Worm (Caenorhabditis elegans) whole organism, L4 larva: ENCODE measurements around the gene flad-1.

Experiments used
- F37D6.2 ChIP-seq: sonication (generic microtip); optimal IDR thresholded peaks from 2 replicates; lab custom pipeline; 2016; ENCODE audit warnings: mild to moderate bottlenecking, missing genetic modification characterization, missing compliant biosample characterization
- T20F7.1 ChIP-seq: fragments of 200-800 bp; sonication (Bioruptor generic); optimal IDR thresholded peaks from 2 replicates; lab custom pipeline; 2018; ENCODE audit warnings: mild to moderate bottlenecking, missing genetic modification characterization, missing compliant biosample characterization
- T26A8.4 ChIP-seq: fragments of 200-800 bp; sonication (Bioruptor generic); IDR thresholded peaks from 2 replicates; pipeline ENCODE4 v1.3.6; 2022; ENCODE audit warnings: missing genetic modification characterization, missing compliant biosample characterization
- Y75B8A.6 ChIP-seq: fragments of 200-800 bp; sonication (Bioruptor generic); IDR thresholded peaks from 2 replicates; pipeline ENCODE4 v1.3.6; 2022; ENCODE audit warnings: missing genetic modification reagents, missing genetic modification characterization, missing compliant biosample characterization
- ZK546.5 ChIP-seq, 2 experiments: sonication (generic microtip); optimal IDR thresholded peaks; 2 replicates each; lab custom pipeline; 2017; ENCODE audit warnings: missing biosample characterization in 2 of 2, missing genetic modification characterization in 2 of 2
- aha-1 ChIP-seq: fragments of 150-350 bp; peaks from one replicate; lab custom pipeline; 2014; ENCODE audit warnings: missing biosample characterization, missing genetic modification characterization
- arid-1 ChIP-seq: fragments of 200-800 bp; sonication (Bioruptor generic); conservative IDR thresholded peaks from 2 replicates; pipeline ENCODE4 v1.3.6; 2022; ENCODE audit warnings: missing genetic modification reagents, missing genetic modification characterization, missing compliant biosample characterization
- attf-4 ChIP-seq: sonication (generic microtip); optimal IDR thresholded peaks from 3 replicates; lab custom pipeline; 2017; ENCODE audit warnings: missing biosample characterization, missing genetic modification characterization
- ceh-20 ChIP-seq: fragments of 200-800 bp; sonication (Bioruptor generic); IDR thresholded peaks from 2 replicates; pipeline ENCODE4 v1.3.6; 2022; ENCODE audit warnings: missing genetic modification reagents, missing genetic modification characterization, missing compliant biosample characterization
- ceh-44 ChIP-seq: fragments of 200-800 bp; sonication (Bioruptor generic); IDR thresholded peaks from 2 replicates; pipeline ENCODE4 v1.3.6; 2022; ENCODE audit warnings: missing genetic modification reagents, missing genetic modification characterization, missing compliant biosample characterization
- ctbp-1 ChIP-seq: fragments of 200-800 bp; sonication (Bioruptor generic); IDR thresholded peaks from 2 replicates; pipeline ENCODE4 v1.3.6; 2022; ENCODE audit warnings: missing genetic modification reagents, missing genetic modification characterization, missing compliant biosample characterization
- daf-16 ChIP-seq, 3 experiments: sonication (generic microtip); optimal IDR thresholded peaks; 2 replicates each; lab custom pipeline; 2016 to 2017; ENCODE audit warnings: missing genetic modification characterization in 3 of 3, missing genetic modification reagents in 3 of 3, mild to moderate bottlenecking in 2 of 3, missing compliant biosample characterization in 2 of 3, missing biosample characterization in 1 of 3, moderate library complexity in 1 of 3
- dmd-6 ChIP-seq: fragments of 200-800 bp; sonication (Bioruptor generic); IDR thresholded peaks from 2 replicates; pipeline ENCODE4 v1.3.6; 2022; ENCODE audit warnings: missing genetic modification reagents, missing genetic modification characterization, missing compliant biosample characterization
- dpl-1 ChIP-seq: fragments of 150-350 bp; optimal IDR thresholded peaks from 2 replicates; lab custom pipeline; 2014; ENCODE audit warnings: missing biosample characterization, missing genetic modification reagents, missing genetic modification characterization
- duxl-1 ChIP-seq: sonication (generic microtip); optimal IDR thresholded peaks from 2 replicates; lab custom pipeline; 2016; ENCODE audit warnings: mild to moderate bottlenecking, missing genetic modification characterization, moderate library complexity, missing compliant biosample characterization; ENCODE audit not compliant: poor library complexity
- dve-1 ChIP-seq: sonication (generic microtip); optimal IDR thresholded peaks from 2 replicates; lab custom pipeline; 2017; ENCODE audit warnings: antibody characterized with exemption, mild to moderate bottlenecking, missing genetic modification characterization, missing compliant biosample characterization; ENCODE audit not compliant: insufficient read depth
- hlh-11 ChIP-seq: fragments of 200-800 bp; sonication (Bioruptor generic); optimal IDR thresholded peaks from 2 replicates; lab custom pipeline; 2018; ENCODE audit warnings: mild to moderate bottlenecking, missing genetic modification characterization, missing compliant biosample characterization
- hmg-1.1 ChIP-seq: fragments of 200-800 bp; sonication (Bioruptor generic); IDR thresholded peaks from 2 replicates; pipeline ENCODE4 v1.3.6; 2022; ENCODE audit warnings: missing genetic modification reagents, missing genetic modification characterization, missing compliant biosample characterization
- lim-7 ChIP-seq: fragments of 200-800 bp; sonication (Bioruptor generic); IDR thresholded peaks from 2 replicates; pipeline ENCODE4 v1.3.6; 2022; ENCODE audit warnings: missing genetic modification characterization, missing compliant biosample characterization
- lin-1 ChIP-seq: fragments of 200-800 bp; sonication (Bioruptor generic); IDR thresholded peaks from 2 replicates; pipeline ENCODE4 v1.3.6; 2022; ENCODE audit warnings: missing genetic modification reagents, missing genetic modification characterization, missing compliant biosample characterization
- lin-13 ChIP-seq: fragments of 150-350 bp; optimal IDR thresholded peaks from 2 replicates; lab custom pipeline; 2014; ENCODE audit warnings: missing biosample characterization, missing genetic modification reagents, missing genetic modification characterization
- lin-15B ChIP-seq: fragments of 150-350 bp; sonication (generic microtip); optimal IDR thresholded peaks from 3 replicates; lab custom pipeline; 2014; ENCODE audit warnings: missing biosample characterization, missing genetic modification characterization
- lin-29 ChIP-seq: fragments of 200-800 bp; sonication (Bioruptor generic); IDR thresholded peaks from 2 replicates; pipeline ENCODE4 v1.3.6; 2022; ENCODE audit warnings: missing genetic modification reagents, missing genetic modification characterization, missing compliant biosample characterization
- lsy-2 ChIP-seq, 2 experiments: fragments of 150-350 bp in 1 of 2; sonication (generic microtip) in 1 of 2; optimal IDR thresholded peaks; 2 replicates each; lab custom pipeline; 2014 to 2017; ENCODE audit warnings: missing biosample characterization in 2 of 2, missing genetic modification characterization in 2 of 2
- madf-5 ChIP-seq, 2 experiments: fragments of 200-800 bp; sonication (Bioruptor generic); IDR thresholded peaks; 2 replicates each; pipeline ENCODE4 v1.3.6; 2022; ENCODE audit warnings: missing compliant biosample characterization in 2 of 2, missing genetic modification characterization in 2 of 2
- mdl-1 ChIP-seq, 2 experiments: fragments of 150-350 bp in 1 of 2; sonication (generic microtip) in 1 of 2; optimal IDR thresholded peaks; 2 replicates each; lab custom pipeline; 2014 to 2017; ENCODE audit warnings: missing biosample characterization in 2 of 2, missing genetic modification characterization in 2 of 2
- mep-1 ChIP-seq: fragments of 150-350 bp; sonication (generic microtip); optimal IDR thresholded peaks from 3 replicates; lab custom pipeline; 2014; ENCODE audit warnings: missing biosample characterization, missing genetic modification characterization
- mes-2 ChIP-seq: sonication (generic microtip); optimal IDR thresholded peaks from 2 replicates; lab custom pipeline; 2016; ENCODE audit warnings: missing genotype, mild to moderate bottlenecking, missing genetic modification characterization, missing compliant biosample characterization; ENCODE audit not compliant: poor library complexity, severe bottlenecking
- mxl-3 ChIP-seq: fragments of 200-800 bp; sonication (Bioruptor generic); optimal IDR thresholded peaks from 2 replicates; lab custom pipeline; 2018; ENCODE audit warnings: mild to moderate bottlenecking, missing genetic modification characterization, missing compliant biosample characterization
- nhr-10 ChIP-seq: fragments of 150-350 bp; optimal IDR thresholded peaks from 2 replicates; lab custom pipeline; 2014; ENCODE audit warnings: missing biosample characterization, missing genetic modification characterization
- nhr-102 ChIP-seq: sonication (generic microtip); optimal IDR thresholded peaks from 2 replicates; lab custom pipeline; 2016; ENCODE audit warnings: mild to moderate bottlenecking, missing genetic modification characterization, moderate library complexity, missing compliant biosample characterization
- nhr-11 ChIP-seq: fragments of 150-350 bp; optimal IDR thresholded peaks from 2 replicates; lab custom pipeline; 2014; ENCODE audit warnings: missing biosample characterization, missing genetic modification characterization
- nhr-25 ChIP-seq: sonication (generic microtip); optimal IDR thresholded peaks from 2 replicates; lab custom pipeline; 2017; ENCODE audit warnings: missing genetic modification characterization, mild to moderate bottlenecking, missing compliant biosample characterization, antibody characterized with exemption, moderate library complexity, borderline replicate concordance; ENCODE audit not compliant: insufficient read depth
- nhr-28 ChIP-seq: fragments of 150-350 bp; optimal IDR thresholded peaks from 2 replicates; lab custom pipeline; 2014; ENCODE audit warnings: missing biosample characterization, missing genetic modification characterization
- nhr-41 ChIP-seq: fragments of 200-800 bp; sonication (Bioruptor generic); IDR thresholded peaks from 2 replicates; pipeline ENCODE4 v1.3.6; 2022; ENCODE audit warnings: missing genetic modification reagents, missing genetic modification characterization, missing compliant biosample characterization
- nhr-6 ChIP-seq: fragments of 150-350 bp; optimal IDR thresholded peaks from 2 replicates; lab custom pipeline; 2014; ENCODE audit warnings: missing biosample characterization, missing genetic modification characterization
- nhr-77 ChIP-seq: fragments of 150-350 bp; optimal IDR thresholded peaks from 2 replicates; lab custom pipeline; 2014; ENCODE audit warnings: missing biosample characterization, missing genetic modification characterization
- pha-4 ChIP-seq, 2 experiments: fragments of 150-350 bp in 1 of 2; fragments of 200-800 bp in 1 of 2; sonication (Bioruptor generic) in 1 of 2; IDR thresholded peaks in 1 of 2; optimal IDR thresholded peaks in 1 of 2; 2 replicates each; pipeline versions ENCODE4 v1.3.6 to Lab custom; 2014 to 2022; ENCODE audit warnings: missing genetic modification characterization in 2 of 2, missing genetic modification reagents in 2 of 2, missing biosample characterization in 1 of 2, missing compliant biosample characterization in 1 of 2
- php-3 ChIP-seq: fragments of 200-800 bp; sonication (Bioruptor generic); IDR thresholded peaks from 2 replicates; pipeline ENCODE4 v1.3.6; 2022; ENCODE audit warnings: missing genetic modification reagents, missing genetic modification characterization, missing compliant biosample characterization
- pqm-1 ChIP-seq: sonication (generic microtip); optimal IDR thresholded peaks from 2 replicates; lab custom pipeline; 2017; ENCODE audit warnings: missing biosample characterization, missing genetic modification characterization
- rbr-2 ChIP-seq: sonication (generic microtip); optimal IDR thresholded peaks from 2 replicates; lab custom pipeline; 2016; ENCODE audit warnings: missing genotype, missing genetic modification characterization, missing compliant biosample characterization
- set-16 ChIP-seq: fragments of 200-800 bp; sonication (Bioruptor generic); IDR thresholded peaks from 2 replicates; pipeline ENCODE4 v1.3.6; 2022; ENCODE audit warnings: missing genetic modification reagents, missing genetic modification characterization, missing compliant biosample characterization
- spr-1 ChIP-seq: sonication (generic microtip); optimal IDR thresholded peaks from 2 replicates; lab custom pipeline; 2016; ENCODE audit warnings: mild to moderate bottlenecking, missing genetic modification characterization, missing compliant biosample characterization
- tra-1 ChIP-seq: fragments of 200-800 bp; sonication (Bioruptor generic); IDR thresholded peaks from 2 replicates; pipeline ENCODE4 v1.3.6; 2022; ENCODE audit warnings: missing genetic modification reagents, missing genetic modification characterization, missing compliant biosample characterization
- unc-62 ChIP-seq, 3 experiments: fragments of 150-350 bp in 1 of 3; sonication (generic microtip); optimal IDR thresholded peaks in 2 of 3; peaks in 1 of 3; 1 replicate in 1 of 3; 2 replicates in 2 of 3; lab custom pipeline; 2014 to 2017; ENCODE audit warnings: missing biosample characterization in 3 of 3, missing genetic modification characterization in 3 of 3, missing genetic modification reagents in 3 of 3, missing genotype in 1 of 3
- vab-7 ChIP-seq: fragments of 200-800 bp; sonication (Bioruptor generic); IDR thresholded peaks from 2 replicates; pipeline ENCODE4 v1.3.6; 2022; ENCODE audit warnings: missing genetic modification reagents, missing genetic modification characterization, missing compliant biosample characterization
- zag-1 ChIP-seq: fragments of 150-350 bp; optimal IDR thresholded peaks from 2 replicates; lab custom pipeline; 2014; ENCODE audit warnings: missing biosample characterization, missing genetic modification characterization
- ztf-7 ChIP-seq: fragments of 150-350 bp; optimal IDR thresholded peaks from 2 replicates; lab custom pipeline; 2014; ENCODE audit warnings: missing biosample characterization, missing genetic modification characterization

flad-1 gene

ce11 chrII:9974967-9975366 is 31.0 kb downstream of the flad-1 start, which contains the start of gene aakg-5:
TSS of gene aakg-5 (minus strand) at chrII:9975125.
- TF ChIP-seq tra-1 (GFP tag; lab: Robert Waterston, UW) = peak; percentile 51; the same call in 1 of the 2 replicates
- TF ChIP-seq nhr-10 (tag; lab: Kevin White, UChicago) = peak; percentile 34
- TF ChIP-seq arid-1 = 0 out of 2 replicates have a peak, but pooled peaks have one; percentile 24
- TF ChIP-seq unc-62 (GFP tag; optimal IDR thresholded peaks at IDR 0.05 in 1 of 2; lab: Kevin White, UChicago) = peak in 1 of 2 experiments; percentile 93
- no peak for TF ChIP-seq unc-62 (tag; optimal IDR thresholded peaks at IDR 0.05; lab: Kevin White, UChicago)
- peak; percentile 77 for TF ChIP-seq mes-2
- TF ChIP-seq attf-4 (tag; lab: Kevin White, UChicago) = no peak
- TF ChIP-seq lim-7 (GFP tag; lab: Robert Waterston, UW) = no peak
- TF ChIP-seq lsy-2 (tag; optimal IDR thresholded peaks at IDR 0.05; lab: Kevin White, UChicago) = peak; percentile 25 to 82
- no peak for TF ChIP-seq ztf-7 (tag; lab: Kevin White, UChicago)
- TF ChIP-seq mep-1 = peak; percentile 73
- no peak for TF ChIP-seq lin-29 (GFP tag; lab: Robert Waterston, UW)
- TF ChIP-seq hlh-11 (tag; lab: Kevin White, UChicago) = peak; percentile 95
- TF ChIP-seq nhr-6 = peak; percentile 80
- no peak for TF ChIP-seq set-16 (GFP tag; lab: Robert Waterston, UW)
- peak; percentile 91 for TF ChIP-seq dmd-6 (GFP tag; lab: Robert Waterston, UW)
- 0 out of 2 replicates have a peak, but pooled peaks have one; percentile 28 for TF ChIP-seq nhr-41 (GFP tag; lab: Robert Waterston, UW)
- peak; percentile 84 for TF ChIP-seq php-3
- peak; percentile 32 for TF ChIP-seq pqm-1
- no peak for TF ChIP-seq lin-15B (tag; lab: Kevin White, UChicago)
- no peak for TF ChIP-seq lin-13 (GFP tag; lab: Kevin White, UChicago)
- TF ChIP-seq nhr-102 (tag; lab: Kevin White, UChicago) = no peak
- 0 out of 4 replicates have a peak, but pooled peaks of 1 of the 2 experiments have one; percentile 9 for TF ChIP-seq madf-5 (GFP tag; IDR thresholded peaks at IDR 0.05; lab: Robert Waterston, UW)
- TF ChIP-seq aha-1 (tag; lab: Kevin White, UChicago) = peak; percentile 99
- TF ChIP-seq mxl-3 (GFP tag; lab: Kevin White, UChicago) = peak; percentile 55
- TF ChIP-seq nhr-77 (tag; lab: Kevin White, UChicago) = peak; percentile 29
- peak; percentile 5 to 79 for TF ChIP-seq mdl-1 (tag; optimal IDR thresholded peaks at IDR 0.05; lab: Kevin White, UChicago)
- peak; percentile 70 for TF ChIP-seq rbr-2 (tag; lab: Kevin White, UChicago)
- TF ChIP-seq lin-1 = peak; percentile 71
- TF ChIP-seq daf-16 (GFP tag; optimal IDR thresholded peaks at IDR 0.05; lab: Kevin White, UChicago) = peak; percentile 22 to 63
- peak; percentile 87 for TF ChIP-seq daf-16 (tag; optimal IDR thresholded peaks at IDR 0.05; lab: Kevin White, UChicago)
- peak; percentile 93 for TF ChIP-seq dve-1
- TF ChIP-seq ctbp-1 (GFP tag; lab: Robert Waterston, UW) = peak; percentile 63
- no peak for TF ChIP-seq ceh-44 (GFP tag; lab: Robert Waterston, UW)
- peak; percentile 76 for TF ChIP-seq pha-4 (GFP tag; IDR thresholded peaks at IDR 0.05; lab: Robert Waterston, UW)
- peak; percentile 80 for TF ChIP-seq pha-4 (tag; optimal IDR thresholded peaks at IDR 0.05; lab: Kevin White, UChicago)
- TF ChIP-seq ZK546.5 (tag; optimal IDR thresholded peaks at IDR 0.05; lab: Kevin White, UChicago) = no peak
- TF ChIP-seq nhr-11 (tag; lab: Kevin White, UChicago) = peak; percentile 96
- TF ChIP-seq vab-7 = no peak
- peak; percentile 63 for TF ChIP-seq dpl-1
- peak; percentile 88 for TF ChIP-seq nhr-25 (tag; lab: Kevin White, UChicago)
- TF ChIP-seq T20F7.1 = peak; percentile 4
- 0 out of 2 replicates have a peak, but pooled peaks have one; percentile 41 for TF ChIP-seq Y75B8A.6 (GFP tag; lab: Robert Waterston, UW)
- TF ChIP-seq spr-1 = peak; percentile 19
- no peak for TF ChIP-seq F37D6.2 (tag; lab: Kevin White, UChicago)
- TF ChIP-seq nhr-28 (tag; lab: Kevin White, UChicago) = peak; percentile 86
- TF ChIP-seq ceh-20 (GFP tag; lab: Robert Waterston, UW) = peak; percentile 48; the same call in 1 of the 2 replicates
- peak; percentile 80 for TF ChIP-seq hmg-1.1
- TF ChIP-seq T26A8.4 = peak; percentile 55
- TF ChIP-seq duxl-1 = no peak
- no peak for TF ChIP-seq zag-1 (tag; lab: Kevin White, UChicago)
